Worm (Caenorhabditis elegans) whole organism, young adult: ENCODE data around the gene alkb-7.

Experiments used
- B0336.3 ChIP-seq: fragments of 200-800 bp; sonication (Bioruptor generic); IDR thresholded peaks from 2 replicates; pipeline ENCODE4 v1.3.6; 2022; ENCODE audit warnings: missing genetic modification characterization, missing compliant biosample characterization
- D2030.7 ChIP-seq: fragments of 200-800 bp; sonication (Bioruptor generic); IDR thresholded peaks from 2 replicates; pipeline ENCODE4 v1.3.6; 2022; ENCODE audit warnings: missing genetic modification reagents, missing genetic modification characterization, missing compliant biosample characterization
- F10E7.11 ChIP-seq: sonication (generic microtip); optimal IDR thresholded peaks from 2 replicates; lab custom pipeline; 2017; ENCODE audit warnings: mild to moderate bottlenecking, missing genetic modification characterization, moderate library complexity, missing compliant biosample characterization
- F49E8.2 ChIP-seq: sonication (generic microtip); optimal IDR thresholded peaks from 3 replicates; lab custom pipeline; 2017; ENCODE audit warnings: missing genetic modification characterization, mild to moderate bottlenecking, missing compliant biosample characterization, antibody characterized with exemption, moderate library complexity; ENCODE audit not compliant: insufficient read depth
- F52B5.7 ChIP-seq: sonication (generic microtip); optimal IDR thresholded peaks from 2 replicates; lab custom pipeline; 2016; ENCODE audit warnings: mild to moderate bottlenecking, missing genetic modification characterization, missing compliant biosample characterization
- T26A5.8 ChIP-seq: sonication (generic microtip); optimal IDR thresholded peaks from 2 replicates; lab custom pipeline; 2016; ENCODE audit warnings: missing genetic modification characterization, missing compliant biosample characterization
- Y53F4B.3 ChIP-seq: fragments of 200-800 bp; sonication (Bioruptor generic); IDR thresholded peaks from 2 replicates; pipeline ENCODE4 v1.3.6; 2022; ENCODE audit warnings: missing genetic modification reagents, missing genetic modification characterization, missing compliant biosample characterization
- Y53G8AR.9 ChIP-seq: fragments of 200-800 bp; sonication (Bioruptor generic); conservative IDR thresholded peaks from 2 replicates; pipeline ENCODE4 v1.3.6; 2022; ENCODE audit warnings: missing genetic modification reagents, missing genetic modification characterization, missing compliant biosample characterization
- Y95B8A.8 ChIP-seq: fragments of 200-800 bp; sonication (Bioruptor generic); IDR thresholded peaks from 2 replicates; pipeline ENCODE4 v1.3.6; 2022; ENCODE audit warnings: missing genetic modification reagents, missing genetic modification characterization, missing compliant biosample characterization
- ama-1 ChIP-seq, 3 experiments: fragments of 150-350 bp in 1 of 3; sonication (generic microtip) in 2 of 3; optimal IDR thresholded peaks; 2 replicates each; lab custom pipeline; 2014 to 2018; ENCODE audit warnings: missing biosample characterization in 2 of 3, missing genetic modification characterization in 2 of 3, missing genetic modification reagents in 2 of 3
- atf-7 ChIP-seq: sonication (generic microtip); optimal IDR thresholded peaks from 2 replicates; lab custom pipeline; 2017; ENCODE audit warnings: mild to moderate bottlenecking, missing genetic modification characterization, missing compliant biosample characterization
- athp-1 ChIP-seq: sonication (generic microtip); optimal IDR thresholded peaks from 2 replicates; lab custom pipeline; 2017; ENCODE audit warnings: mild to moderate bottlenecking, missing genetic modification characterization, missing compliant biosample characterization
- attf-6 ChIP-seq: fragments of 200-800 bp; sonication (Bioruptor generic); IDR thresholded peaks from 2 replicates; pipeline ENCODE4 v1.3.6; 2022; ENCODE audit warnings: missing genetic modification reagents, missing genetic modification characterization, missing compliant biosample characterization
- bed-1 ChIP-seq: fragments of 200-800 bp; sonication (Bioruptor generic); IDR thresholded peaks from 2 replicates; pipeline ENCODE4 v1.3.6; 2022; ENCODE audit warnings: missing genetic modification reagents, missing genetic modification characterization, missing compliant biosample characterization
- chd-7 ChIP-seq: sonication (generic microtip); optimal IDR thresholded peaks from 2 replicates; lab custom pipeline; 2016; ENCODE audit warnings: mild to moderate bottlenecking, missing genetic modification characterization, moderate library complexity, missing compliant biosample characterization
- die-1 ChIP-seq: sonication (generic microtip); optimal IDR thresholded peaks from 2 replicates; lab custom pipeline; 2016; ENCODE audit warnings: missing genotype, mild to moderate bottlenecking, missing genetic modification characterization, missing compliant biosample characterization
- dpff-1 ChIP-seq: sonication (generic microtip); optimal IDR thresholded peaks from 2 replicates; lab custom pipeline; 2017; ENCODE audit warnings: mild to moderate bottlenecking, missing genetic modification characterization, missing compliant biosample characterization
- dpl-1 ChIP-seq: fragments of 150-350 bp; optimal IDR thresholded peaks from 2 replicates; lab custom pipeline; 2014; ENCODE audit warnings: missing biosample characterization, missing genetic modification reagents, missing genetic modification characterization
- efl-1 ChIP-seq: fragments of 150-350 bp; optimal IDR thresholded peaks from 2 replicates; lab custom pipeline; 2014; ENCODE audit warnings: missing biosample characterization, missing genetic modification reagents, missing genetic modification characterization
- egl-18 ChIP-seq: fragments of 200-800 bp; sonication (Bioruptor generic); IDR thresholded peaks from 2 replicates; pipeline ENCODE4 v1.3.6; 2022; ENCODE audit warnings: missing genetic modification reagents, missing genetic modification characterization, missing compliant biosample characterization
- egrh-3 ChIP-seq: fragments of 200-800 bp; sonication (Bioruptor generic); IDR thresholded peaks from 2 replicates; pipeline ENCODE4 v1.3.6; 2022; ENCODE audit warnings: missing genetic modification reagents, missing genetic modification characterization, missing compliant biosample characterization
- fkh-3 ChIP-seq: sonication (generic microtip); optimal IDR thresholded peaks from 2 replicates; lab custom pipeline; 2016; ENCODE audit warnings: mild to moderate bottlenecking, missing genetic modification characterization, missing compliant biosample characterization
- gei-17 ChIP-seq: fragments of 200-800 bp; sonication (Bioruptor generic); optimal IDR thresholded peaks from 2 replicates; lab custom pipeline; 2018; ENCODE audit warnings: mild to moderate bottlenecking, missing genetic modification characterization, missing compliant biosample characterization
- him-1 ChIP-seq: sonication (generic microtip); optimal IDR thresholded peaks from 2 replicates; lab custom pipeline; 2016; ENCODE audit warnings: missing genotype, missing genetic modification reagents, missing genetic modification characterization, missing compliant biosample characterization
- hlh-26 ChIP-seq: fragments of 200-800 bp; sonication (Bioruptor generic); conservative IDR thresholded peaks from 2 replicates; pipeline ENCODE4 v1.3.6; 2022; ENCODE audit warnings: missing genetic modification reagents, missing genetic modification characterization, missing compliant biosample characterization
- hrde-1 ChIP-seq: sonication (generic microtip); optimal IDR thresholded peaks from 2 replicates; lab custom pipeline; 2016; ENCODE audit warnings: missing genetic modification characterization, mild to moderate bottlenecking, missing compliant biosample characterization, moderate library complexity, missing genotype, missing genetic modification reagents, borderline replicate concordance
- hsf-1 ChIP-seq: fragments of 200-800 bp; sonication (Bioruptor generic); IDR thresholded peaks from 2 replicates; pipeline ENCODE4 v1.3.6; 2022; ENCODE audit warnings: missing genetic modification reagents, missing genetic modification characterization, missing compliant biosample characterization
- lin-54 ChIP-seq: fragments of 200-800 bp; sonication (Bioruptor generic); optimal IDR thresholded peaks from 2 replicates; lab custom pipeline; 2018; ENCODE audit warnings: mild to moderate bottlenecking, missing genetic modification characterization, missing compliant biosample characterization
- lir-1 ChIP-seq: fragments of 200-800 bp; sonication (Bioruptor generic); conservative IDR thresholded peaks from 2 replicates; pipeline ENCODE4 v1.3.6; 2022; ENCODE audit warnings: missing genetic modification reagents, missing genetic modification characterization, missing compliant biosample characterization
- madf-10 ChIP-seq: sonication (generic microtip); optimal IDR thresholded peaks from 2 replicates; lab custom pipeline; 2016; ENCODE audit warnings: mild to moderate bottlenecking, missing genetic modification characterization, missing compliant biosample characterization
- madf-3 ChIP-seq: fragments of 200-800 bp; sonication (Bioruptor generic); IDR thresholded peaks from 2 replicates; pipeline ENCODE4 v1.3.6; 2022; ENCODE audit warnings: missing genetic modification reagents, missing genetic modification characterization, missing compliant biosample characterization
- madf-8 ChIP-seq: fragments of 200-800 bp; sonication (Bioruptor generic); conservative IDR thresholded peaks from 2 replicates; pipeline ENCODE4 v1.3.6; 2022; ENCODE audit warnings: missing genetic modification reagents, missing genetic modification characterization, missing compliant biosample characterization
- mcd-1 ChIP-seq: fragments of 200-800 bp; sonication (Bioruptor generic); IDR thresholded peaks from 2 replicates; pipeline ENCODE4 v1.3.6; 2022; ENCODE audit warnings: missing genetic modification reagents, missing genetic modification characterization, missing compliant biosample characterization
- mxl-1 ChIP-seq: sonication (generic microtip); optimal IDR thresholded peaks from 2 replicates; lab custom pipeline; 2016; ENCODE audit warnings: missing genetic modification characterization, missing compliant biosample characterization
- nfya-1 ChIP-seq: sonication (generic microtip); optimal IDR thresholded peaks from 2 replicates; lab custom pipeline; 2017; ENCODE audit warnings: antibody characterized with exemption, missing compliant biosample characterization, missing genetic modification characterization, borderline replicate concordance; ENCODE audit not compliant: insufficient read depth
- nfya-2 ChIP-seq: fragments of 200-800 bp; sonication (Bioruptor generic); IDR thresholded peaks from 2 replicates; pipeline ENCODE4 v1.3.6; 2022; ENCODE audit warnings: missing genetic modification reagents, missing genetic modification characterization, missing compliant biosample characterization
- nhr-90 ChIP-seq: sonication (generic microtip); optimal IDR thresholded peaks from 2 replicates; lab custom pipeline; 2016; ENCODE audit warnings: missing genotype, mild to moderate bottlenecking, missing genetic modification characterization, missing compliant biosample characterization
- pbrm-1 ChIP-seq: fragments of 200-800 bp; sonication (Bioruptor generic); IDR thresholded peaks from 2 replicates; pipeline ENCODE4 v1.3.6; 2022; ENCODE audit warnings: missing genetic modification reagents, missing genetic modification characterization, missing compliant biosample characterization
- pha-4 ChIP-seq: fragments of 150-350 bp; sonication (generic microtip); optimal IDR thresholded peaks from 2 replicates; lab custom pipeline; 2014; ENCODE audit warnings: missing biosample characterization, missing genetic modification reagents, missing genetic modification characterization
- rpc-1 ChIP-seq, 2 experiments: fragments of 150-350 bp in 1 of 2; sonication (generic microtip) in 1 of 2; optimal IDR thresholded peaks; 2 replicates each; lab custom pipeline; 2014 to 2018; ENCODE audit warnings: missing biosample characterization in 1 of 2, missing genetic modification characterization in 1 of 2, missing genetic modification reagents in 1 of 2, missing genotype in 1 of 2
- snpc-1.1 ChIP-seq: sonication (generic microtip); optimal IDR thresholded peaks from 2 replicates; lab custom pipeline; 2017; ENCODE audit warnings: missing genetic modification characterization, mild to moderate bottlenecking, missing compliant biosample characterization, antibody characterized with exemption, moderate library complexity, missing genotype, missing genetic modification reagents; ENCODE audit not compliant: insufficient read depth
- sptf-2 ChIP-seq: fragments of 200-800 bp; sonication (Bioruptor generic); optimal IDR thresholded peaks from 2 replicates; lab custom pipeline; 2018; ENCODE audit warnings: mild to moderate bottlenecking, missing genetic modification characterization, missing compliant biosample characterization
- tbx-9 ChIP-seq: sonication (generic microtip); optimal IDR thresholded peaks from 2 replicates; lab custom pipeline; 2016; ENCODE audit warnings: borderline replicate concordance, missing genetic modification characterization, inconsistent platforms, missing compliant biosample characterization
- tlf-1 ChIP-seq: fragments of 200-800 bp; sonication (Bioruptor generic); optimal IDR thresholded peaks from 2 replicates; lab custom pipeline; 2018; ENCODE audit warnings: mild to moderate bottlenecking, missing genetic modification characterization, missing compliant biosample characterization
- unc-130 ChIP-seq: sonication (generic microtip); optimal IDR thresholded peaks from 2 replicates; lab custom pipeline; 2016; ENCODE audit warnings: missing genetic modification reagents, missing genetic modification characterization, missing compliant biosample characterization
- zfh-2 ChIP-seq: fragments of 200-800 bp; sonication (Bioruptor generic); conservative IDR thresholded peaks from 2 replicates; pipeline ENCODE4 v1.3.6; 2022; ENCODE audit warnings: missing genetic modification reagents, missing genetic modification characterization, missing compliant biosample characterization
- zim-3 ChIP-seq: sonication (generic microtip); optimal IDR thresholded peaks from 2 replicates; lab custom pipeline; 2017; ENCODE audit warnings: mild to moderate bottlenecking, missing genetic modification characterization, moderate library complexity, missing compliant biosample characterization
- ztf-22 ChIP-seq: fragments of 200-800 bp; sonication (Bioruptor generic); optimal IDR thresholded peaks from 2 replicates; lab custom pipeline; 2018; ENCODE audit warnings: mild to moderate bottlenecking, missing genetic modification characterization, moderate library complexity, missing compliant biosample characterization

Gene alkb-7

DNA sequence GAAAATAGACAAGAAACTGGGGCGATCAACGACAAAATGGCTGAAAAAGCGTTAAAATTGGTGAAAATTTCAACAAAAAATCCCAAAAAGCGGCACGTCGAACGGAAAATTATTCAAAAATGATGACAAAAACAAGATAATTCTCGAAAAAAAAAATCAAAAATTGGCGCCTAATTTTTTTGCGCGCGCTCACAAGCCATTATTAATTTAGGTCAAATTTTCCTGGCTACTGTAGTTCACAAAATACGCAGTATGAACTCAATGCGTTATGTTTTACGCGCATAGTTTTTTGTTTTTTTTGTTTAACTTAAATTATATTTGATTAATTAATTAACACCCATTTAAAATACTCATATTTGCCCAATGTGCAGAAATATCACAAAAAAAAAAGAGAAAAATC is 48.6 kb downstream of the alkb-7 start (continued):
- TF ChIP-seq fkh-3 (tag; lab: Kevin White, UChicago) (no peak), Y53F4B.3 (GFP tag; lab: Robert Waterston, UW) (peak; percentile 29; the same call in 1 of the 2 replicates), sptf-2 (GFP tag; lab: Kevin White, UChicago) (no peak), nfya-1 (tag; lab: Kevin White, UChicago) (no peak), dpl-1 (peak; percentile 93), lin-54 (GFP tag; lab: Kevin White, UChicago) (peak; percentile 81), Y53G8AR.9 (GFP tag; lab: Robert Waterston, UW) (peak; percentile 60; the same call in 1 of the 2 replicates), lir-1 (GFP tag; lab: Robert Waterston, UW) (0 out of 2 replicates have a peak, but pooled peaks have one; percentile 49), F52B5.7 (tag; lab: Kevin White, UChicago) (no peak), unc-130 (GFP tag; lab: Kevin White, UChicago) (peak; percentile 56), ama-1 (optimal IDR thresholded peaks at IDR 0.05; lab: Kevin White, UChicago) (no peak), ama-1 (GFP tag; optimal IDR thresholded peaks at IDR 0.05; lab: Kevin White, UChicago) (no peak), mcd-1 (GFP tag; lab: Robert Waterston, UW) (peak; percentile 58; the same call in 1 of the 2 replicates), T26A5.8 (no peak), pbrm-1 (GFP tag; lab: Robert Waterston, UW) (no peak), tbx-9 (tag; lab: Kevin White, UChicago) (no peak), B0336.3 (GFP tag; lab: Robert Waterston, UW) (0 out of 2 replicates have a peak, but pooled peaks have one; percentile 18), nfya-2 (no peak), zfh-2 (GFP tag; lab: Robert Waterston, UW) (no peak), die-1 (tag; lab: Kevin White, UChicago) (no peak), egl-18 (GFP tag; lab: Robert Waterston, UW) (no peak), gei-17 (GFP tag; lab: Kevin White, UChicago) (no peak), efl-1 (GFP tag; lab: Kevin White, UChicago) (peak; percentile 98), hsf-1 (peak; percentile 97), hrde-1 (tag; lab: Kevin White, UChicago) (peak; percentile 37), chd-7 (tag; lab: Kevin White, UChicago) (no peak), ztf-22 (GFP tag; lab: Kevin White, UChicago) (no peak), F49E8.2 (tag; lab: Kevin White, UChicago) (peak; percentile 76), rpc-1 (optimal IDR thresholded peaks at IDR 0.05; lab: Kevin White, UChicago) (no peak), rpc-1 (tag; optimal IDR thresholded peaks at IDR 0.05; lab: Kevin White, UChicago) (no peak), attf-6 (GFP tag; lab: Robert Waterston, UW) (0 out of 2 replicates have a peak, but pooled peaks have one; percentile 45), tlf-1 (GFP tag; lab: Kevin White, UChicago) (peak; percentile 77), zim-3 (tag; lab: Kevin White, UChicago) (no peak), athp-1 (peak; percentile 68), bed-1 (GFP tag; lab: Robert Waterston, UW) (no peak), D2030.7 (GFP tag; lab: Robert Waterston, UW) (peak; percentile 95), dpff-1 (tag; lab: Kevin White, UChicago) (no peak), Y95B8A.8 (GFP tag; lab: Robert Waterston, UW) (peak; percentile 91), atf-7 (tag; lab: Kevin White, UChicago) (no peak), him-1 (peak; percentile 22), pha-4 (tag; lab: Kevin White, UChicago) (no peak), madf-3 (peak; percentile 83; the same call in 1 of the 2 replicates), egrh-3 (GFP tag; lab: Robert Waterston, UW) (no peak), nhr-90 (tag; lab: Kevin White, UChicago) (no peak), madf-8 (peak; percentile 94), hlh-26 (GFP tag; lab: Robert Waterston, UW) (no peak), snpc-1.1 (tag; lab: Kevin White, UChicago) (peak; percentile 74), F10E7.11 (tag; lab: Kevin White, UChicago) (no peak), mxl-1 (tag; lab: Kevin White, UChicago) (no peak), madf-10 (tag; lab: Kevin White, UChicago) (no peak)
